Worm (Caenorhabditis elegans) whole organism, late embryonic: ENCODE results near the gene K10D6.3.

ENCODE experiments used
- K02D7.2 ChIP-seq: sonication (generic microtip); optimal IDR thresholded peaks from 2 replicates; lab custom pipeline; 2017; ENCODE audit warnings: mild to moderate bottlenecking, missing genetic modification characterization, missing compliant biosample characterization
- T23F11.4 ChIP-seq: fragments of 200-800 bp; sonication (Bioruptor generic); optimal IDR thresholded peaks from 2 replicates; lab custom pipeline; 2018; ENCODE audit warnings: mild to moderate bottlenecking, missing genetic modification characterization, missing compliant biosample characterization
- Y22D7AL.16 ChIP-seq: sonication (generic microtip); optimal IDR thresholded peaks from 2 replicates; lab custom pipeline; 2016; ENCODE audit warnings: missing genetic modification characterization, missing compliant biosample characterization
- ama-1 ChIP-seq: fragments of 150-350 bp; optimal IDR thresholded peaks from 2 replicates; lab custom pipeline; 2014
- ceh-30 ChIP-seq: fragments of 150-350 bp; optimal IDR thresholded peaks from 2 replicates; lab custom pipeline; 2014; ENCODE audit warnings: missing biosample characterization, missing genetic modification characterization
- elt-2 ChIP-seq: sonication (generic microtip); optimal IDR thresholded peaks from 2 replicates; lab custom pipeline; 2016; ENCODE audit warnings: missing genetic modification reagents, missing genetic modification characterization, missing compliant biosample characterization
- elt-4 ChIP-seq: sonication (generic microtip); optimal IDR thresholded peaks from 2 replicates; lab custom pipeline; 2016; ENCODE audit warnings: missing genetic modification characterization, missing compliant biosample characterization
- fkh-10 ChIP-seq: fragments of 150-350 bp; optimal IDR thresholded peaks from 2 replicates; lab custom pipeline; 2014; ENCODE audit warnings: missing biosample characterization, missing genetic modification reagents, missing genetic modification characterization
- hlh-30 ChIP-seq: sonication (generic microtip); optimal IDR thresholded peaks from 2 replicates; lab custom pipeline; 2017; ENCODE audit warnings: antibody characterized with exemption, missing genetic modification characterization, missing compliant biosample characterization; ENCODE audit not compliant: insufficient read depth
- nfya-1 ChIP-seq: sonication (generic microtip); optimal IDR thresholded peaks from 2 replicates; lab custom pipeline; 2017; ENCODE audit warnings: missing genetic modification characterization, mild to moderate bottlenecking, missing compliant biosample characterization, antibody characterized with exemption, moderate library complexity
- nhr-11 ChIP-seq: fragments of 150-350 bp; optimal IDR thresholded peaks from 2 replicates; lab custom pipeline; 2014; ENCODE audit warnings: missing biosample characterization, missing genetic modification characterization
- pha-4 ChIP-seq: fragments of 150-350 bp; optimal IDR thresholded peaks from 2 replicates; lab custom pipeline; 2018; ENCODE audit warnings: missing biosample characterization, missing genetic modification reagents, missing genetic modification characterization
- rnt-1 ChIP-seq: sonication (generic microtip); optimal IDR thresholded peaks from 2 replicates; lab custom pipeline; 2016; ENCODE audit warnings: missing genetic modification characterization, missing compliant biosample characterization
- tbx-2 ChIP-seq: sonication (generic microtip); optimal IDR thresholded peaks from 2 replicates; lab custom pipeline; 2016; ENCODE audit warnings: missing genetic modification characterization, missing compliant biosample characterization

DNA sequence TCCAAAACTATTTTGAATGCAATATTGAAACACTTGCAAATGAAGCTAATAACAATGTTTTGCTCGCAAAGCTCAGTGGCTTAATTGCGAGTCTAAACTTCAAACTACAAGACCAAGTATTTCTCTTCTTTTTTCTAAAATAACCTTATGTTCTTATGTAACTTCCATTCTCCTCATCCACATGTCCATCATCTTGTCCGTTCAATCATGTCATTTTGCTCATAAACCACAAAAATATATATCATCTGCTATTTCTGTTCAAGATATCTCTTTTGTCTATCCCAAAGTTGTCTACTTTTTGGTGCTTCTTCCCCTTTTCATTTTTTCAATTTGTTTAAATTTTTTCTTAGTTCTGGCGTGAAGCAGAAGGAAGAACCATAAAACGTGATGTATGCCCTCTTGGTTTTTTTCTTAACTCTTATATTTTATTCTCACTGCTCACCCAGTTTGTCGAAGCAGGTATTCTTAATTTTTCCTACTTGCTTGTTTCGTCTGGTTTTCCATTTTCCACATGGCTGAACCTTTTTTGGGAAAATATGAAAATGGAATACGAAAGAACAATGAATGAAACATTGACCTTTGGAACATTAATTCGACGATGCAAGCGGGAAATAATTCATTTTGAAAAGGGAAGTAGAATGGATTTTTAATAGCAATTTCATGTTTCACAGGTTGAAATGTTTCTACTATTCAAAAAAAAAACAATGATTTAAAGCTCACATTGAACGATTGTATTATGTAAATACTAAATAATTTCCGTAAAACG, 29.7 kb upstream of the K10D6.3 start:
- TF ChIP-seq T23F11.4: no peak
- TF ChIP-seq ceh-30 (tag; lab: Kevin White, UChicago): no peak
- no peak for TF ChIP-seq tbx-2 (tag; lab: Kevin White, UChicago)
- TF ChIP-seq rnt-1 (tag; lab: Kevin White, UChicago): no peak
- TF ChIP-seq nfya-1 (tag; lab: Kevin White, UChicago): no peak
- no peak for TF ChIP-seq K02D7.2 (tag; lab: Kevin White, UChicago)
- no peak for TF ChIP-seq Y22D7AL.16
- TF ChIP-seq ama-1: no peak
- no peak for TF ChIP-seq nhr-11 (tag; lab: Kevin White, UChicago)
- TF ChIP-seq elt-4: no peak
- TF ChIP-seq pha-4 (tag; lab: Kevin White, UChicago): no peak
- TF ChIP-seq fkh-10: no peak
- TF ChIP-seq elt-2 (tag; lab: Kevin White, UChicago): no peak
- no peak for TF ChIP-seq hlh-30 (tag; lab: Kevin White, UChicago)
